Fruit fly (Drosophila melanogaster) whole organism, embryonic: ENCODE results near the gene Sprn.

Experiments used
- Abd-B ChIP-seq: fragments of 200-800 bp; sonication (Bioruptor generic); optimal IDR thresholded peaks from 2 replicates; lab custom pipeline; 2018; ENCODE audit warnings: missing biosample characterization, mild to moderate bottlenecking, missing genetic modification characterization, moderate library complexity
- Bdp1 ChIP-seq: fragments of 200-800 bp; sonication (Bioruptor generic); optimal IDR thresholded peaks from 3 replicates; lab custom pipeline; 2016; ENCODE audit warnings: missing biosample characterization, missing genetic modification characterization
- CG10274 ChIP-seq: fragments of 200-800 bp; sonication (Bioruptor generic); optimal IDR thresholded peaks from 3 replicates; lab custom pipeline; 2017; ENCODE audit warnings: missing biosample characterization, mild to moderate bottlenecking, missing genetic modification characterization
- CG10959 ChIP-seq: fragments of 200-800 bp; sonication (Bioruptor generic); IDR thresholded peaks from 2 replicates; pipeline ENCODE4 v1.3.6; 2022; ENCODE audit warnings: missing biosample characterization, missing genetic modification characterization
- CG10979 ChIP-seq: fragments of 200-800 bp; sonication (Bioruptor generic); optimal IDR thresholded peaks from 2 replicates; lab custom pipeline; 2018; ENCODE audit warnings: missing biosample characterization, mild to moderate bottlenecking, missing genetic modification characterization, moderate library complexity
- CG12219 ChIP-seq: fragments of 200-800 bp; sonication (Bioruptor generic); optimal IDR thresholded peaks from 3 replicates; lab custom pipeline; 2018; ENCODE audit warnings: missing biosample characterization, mild to moderate bottlenecking, missing genetic modification characterization
- CG12769 ChIP-seq: fragments of 200-800 bp; sonication (Bioruptor generic); optimal IDR thresholded peaks from 2 replicates; lab custom pipeline; 2019; ENCODE audit warnings: missing biosample characterization, mild to moderate bottlenecking, missing genetic modification characterization, moderate library complexity
- CG14050 ChIP-seq: fragments of 200-800 bp; sonication (Bioruptor generic); IDR thresholded peaks from 3 replicates; pipeline ENCODE4 v1.3.6; 2022; ENCODE audit warnings: missing biosample characterization, missing genetic modification characterization
- CG16779 ChIP-seq: fragments of 200-800 bp; sonication (Bioruptor generic); IDR thresholded peaks from 2 replicates; pipeline ENCODE4 v1.3.6; 2022; ENCODE audit warnings: missing biosample characterization, missing genetic modification characterization
- CG17568 ChIP-seq: fragments of 200-800 bp; sonication (Bioruptor generic); optimal IDR thresholded peaks from 2 replicates; lab custom pipeline; 2018; ENCODE audit warnings: missing biosample characterization, mild to moderate bottlenecking, missing genetic modification characterization, moderate library complexity
- CG17612 ChIP-seq: fragments of 200-800 bp; sonication (Bioruptor generic); IDR thresholded peaks from 2 replicates; pipeline ENCODE4 v1.3.6; 2022; ENCODE audit warnings: missing biosample characterization, missing genetic modification characterization
- CG1792 ChIP-seq: fragments of 200-800 bp; sonication (Bioruptor generic); optimal IDR thresholded peaks from 2 replicates; lab custom pipeline; 2016; ENCODE audit warnings: missing biosample characterization, missing genetic modification characterization
- CG18599 ChIP-seq: fragments of 200-800 bp; sonication (Bioruptor generic); optimal IDR thresholded peaks from 3 replicates; lab custom pipeline; 2017; ENCODE audit warnings: missing biosample characterization, missing genetic modification characterization, mild to moderate bottlenecking, moderate library complexity, missing genetic modification reagents
- CG2120 ChIP-seq: fragments of 200-800 bp; sonication (Bioruptor generic); optimal IDR thresholded peaks from 3 replicates; lab custom pipeline; 2016; ENCODE audit warnings: missing biosample characterization, missing genetic modification characterization
- CG2678 ChIP-seq: fragments of 200-800 bp; sonication (Bioruptor generic); optimal IDR thresholded peaks from 3 replicates; lab custom pipeline; 2019; ENCODE audit warnings: missing biosample characterization, mild to moderate bottlenecking, missing genetic modification characterization, moderate library complexity
- CG3281 ChIP-seq: fragments of 200-800 bp; sonication (Bioruptor generic); optimal IDR thresholded peaks from 3 replicates; lab custom pipeline; 2017; ENCODE audit warnings: missing biosample characterization, mild to moderate bottlenecking, missing genetic modification characterization
- CG33557 ChIP-seq: fragments of 200-800 bp; sonication (Bioruptor generic); optimal IDR thresholded peaks from 2 replicates; lab custom pipeline; 2019; ENCODE audit warnings: missing biosample characterization, mild to moderate bottlenecking, missing genetic modification characterization, moderate library complexity
- CG4707 ChIP-seq: fragments of 200-800 bp; sonication (Bioruptor generic); optimal IDR thresholded peaks from 2 replicates; lab custom pipeline; 2018; ENCODE audit warnings: missing biosample characterization, mild to moderate bottlenecking, missing genetic modification characterization, moderate library complexity
- CG6175 ChIP-seq: fragments of 200-800 bp; sonication (Bioruptor generic); IDR thresholded peaks from 3 replicates; pipeline ENCODE4 v1.3.6; 2022; ENCODE audit warnings: missing biosample characterization, missing genetic modification characterization
- CG7556 ChIP-seq: fragments of 200-800 bp; sonication (Bioruptor generic); optimal IDR thresholded peaks from 2 replicates; lab custom pipeline; 2017; ENCODE audit warnings: missing biosample characterization, mild to moderate bottlenecking, missing genetic modification characterization
- CG8290 ChIP-seq, 3 experiments: fragments of 200-800 bp; sonication (Bioruptor generic); optimal IDR thresholded peaks; 2 replicates each; lab custom pipeline; 2016 to 2019; ENCODE audit warnings: missing biosample characterization in 3 of 3, missing genetic modification characterization in 3 of 3, mild to moderate bottlenecking in 2 of 3, moderate library complexity in 1 of 3
- CG8478 ChIP-seq: fragments of >200 bp; optimal IDR thresholded peaks from 2 replicates; lab custom pipeline; 2018
- D19B ChIP-seq: fragments of 200-800 bp; sonication (Bioruptor generic); optimal IDR thresholded peaks from 2 replicates; lab custom pipeline; 2017; ENCODE audit warnings: missing biosample characterization, mild to moderate bottlenecking, missing genetic modification characterization
- Doc3 ChIP-seq: fragments of 200-800 bp; sonication (Bioruptor generic); IDR thresholded peaks from 3 replicates; pipeline ENCODE4 v1.3.6; 2022; ENCODE audit warnings: missing biosample characterization, missing genetic modification characterization; ENCODE audit not compliant: partially characterized antibody
- H2.0 ChIP-seq: fragments of 200-800 bp; sonication (Bioruptor generic); IDR thresholded peaks from 2 replicates; pipeline ENCODE4 v1.3.6; 2022; ENCODE audit warnings: missing biosample characterization, missing genetic modification characterization
- HLH4C ChIP-seq: fragments of 200-800 bp; sonication (Bioruptor generic); IDR thresholded peaks from 3 replicates; pipeline ENCODE4 v1.3.6; 2022; ENCODE audit warnings: missing biosample characterization, missing genetic modification characterization; ENCODE audit not compliant: partially characterized antibody
- HLH54F ChIP-seq: fragments of 200-800 bp; sonication (Bioruptor generic); optimal IDR thresholded peaks from 3 replicates; lab custom pipeline; 2016; ENCODE audit warnings: missing biosample characterization, missing genetic modification characterization
- Rfx ChIP-seq: fragments of 200-800 bp; sonication (Bioruptor generic); IDR thresholded peaks from 2 replicates; pipeline ENCODE4 v1.3.6; 2022; ENCODE audit warnings: missing biosample characterization, missing genetic modification characterization
- Rx ChIP-seq: fragments of 200-800 bp; sonication (Bioruptor generic); IDR thresholded peaks from 2 replicates; pipeline ENCODE4 v1.3.6; 2022; ENCODE audit warnings: missing biosample characterization, missing genetic modification characterization
- Sin3A ChIP-seq: fragments of >200 bp; optimal IDR thresholded peaks from 2 replicates; lab custom pipeline; 2018
- TFAM ChIP-seq: fragments of 200-800 bp; sonication (Bioruptor generic); optimal IDR thresholded peaks from 2 replicates; lab custom pipeline; 2017; ENCODE audit warnings: missing biosample characterization, missing genetic modification characterization, inconsistent platforms
- Trl ChIP-seq, 3 experiments: fragments of >200 bp in 2 of 3; fragments of 200-800 bp in 1 of 3; sonication (Bioruptor generic) in 1 of 3; optimal IDR thresholded peaks; 2 replicates in 1 of 3; 3 replicates in 2 of 3; lab custom pipeline; 2016 to 2017; ENCODE audit warnings: missing biosample characterization in 1 of 3, missing genetic modification characterization in 1 of 3
- bigmax ChIP-seq: fragments of 200-800 bp; sonication (Bioruptor generic); optimal IDR thresholded peaks from 2 replicates; lab custom pipeline; 2018; ENCODE audit warnings: missing biosample characterization, mild to moderate bottlenecking, missing genetic modification characterization
- crol ChIP-seq: fragments of 200-800 bp; sonication (Bioruptor generic); IDR thresholded peaks from 2 replicates; pipeline ENCODE4 v1.3.6; 2022; ENCODE audit warnings: missing biosample characterization, missing genetic modification characterization
- crp ChIP-seq, 2 experiments: fragments of 200-800 bp; sonication (Bioruptor generic); optimal IDR thresholded peaks; 2 replicates in 1 of 2; 3 replicates in 1 of 2; lab custom pipeline; 2017; ENCODE audit warnings: missing biosample characterization in 2 of 2, missing genetic modification characterization in 2 of 2, mild to moderate bottlenecking in 1 of 2, moderate library complexity in 1 of 2
- fd102C ChIP-seq: fragments of 200-800 bp; sonication (Bioruptor generic); optimal IDR thresholded peaks from 2 replicates; lab custom pipeline; 2018; ENCODE audit warnings: missing biosample characterization, mild to moderate bottlenecking, missing genetic modification characterization, moderate library complexity
- grau ChIP-seq: fragments of 200-800 bp; optimal IDR thresholded peaks from 3 replicates; lab custom pipeline; 2019; ENCODE audit warnings: missing biosample characterization, mild to moderate bottlenecking, missing genetic modification characterization, moderate library complexity
- insv ChIP-seq, 2 experiments: fragments of 200-800 bp; sonication (Bioruptor generic); optimal IDR thresholded peaks; 3 replicates each; lab custom pipeline; 2016 to 2018; ENCODE audit warnings: missing biosample characterization in 2 of 2, missing genetic modification characterization in 2 of 2
- kay ChIP-seq: fragments of 200-800 bp; sonication (Bioruptor generic); optimal IDR thresholded peaks from 2 replicates; lab custom pipeline; 2016; ENCODE audit warnings: missing biosample characterization, missing genetic modification characterization
- knrl ChIP-seq: fragments of 200-800 bp; sonication (Bioruptor generic); IDR thresholded peaks from 3 replicates; pipeline ENCODE4 v1.3.6; 2022; ENCODE audit warnings: missing biosample characterization, missing genetic modification characterization; ENCODE audit not compliant: partially characterized antibody
- lab ChIP-seq: fragments of 200-800 bp; sonication (Bioruptor generic); optimal IDR thresholded peaks from 3 replicates; lab custom pipeline; 2017; ENCODE audit warnings: missing biosample characterization, missing genetic modification characterization, mild to moderate bottlenecking, moderate library complexity, missing genetic modification reagents
- lilli ChIP-seq: fragments of 200-800 bp; sonication (Bioruptor generic); optimal IDR thresholded peaks from 3 replicates; lab custom pipeline; 2016; ENCODE audit warnings: missing biosample characterization, missing genetic modification characterization
- pho ChIP-seq: fragments of 200-800 bp; sonication (Bioruptor generic); optimal IDR thresholded peaks from 2 replicates; lab custom pipeline; 2016; ENCODE audit warnings: missing biosample characterization, missing genetic modification characterization
- row ChIP-seq: fragments of 200-800 bp; sonication (Bioruptor generic); IDR thresholded peaks from 3 replicates; pipeline ENCODE4 v1.3.6; 2022; ENCODE audit warnings: missing biosample characterization, missing genetic modification characterization
- slbo ChIP-seq: fragments of 200-800 bp; sonication (Bioruptor generic); IDR thresholded peaks from 2 replicates; pipeline ENCODE4 v1.3.6; 2022; ENCODE audit warnings: missing biosample characterization, missing genetic modification characterization
- sob ChIP-seq: fragments of 200-800 bp; sonication (Bioruptor generic); IDR thresholded peaks from 2 replicates; pipeline ENCODE4 v1.3.6; 2022; ENCODE audit warnings: missing biosample characterization, missing genetic modification characterization
- tap ChIP-seq: fragments of 200-800 bp; optimal IDR thresholded peaks from 3 replicates; lab custom pipeline; 2019; ENCODE audit warnings: missing biosample characterization, mild to moderate bottlenecking, missing genetic modification characterization, moderate library complexity
- usp ChIP-seq: fragments of >200 bp; optimal IDR thresholded peaks from 2 replicates; lab custom pipeline; 2017; ENCODE audit warnings: missing biosample characterization, missing genetic modification characterization
- vnd ChIP-seq: fragments of 200-800 bp; sonication (Bioruptor generic); IDR thresholded peaks from 3 replicates; pipeline ENCODE4 v1.3.6; 2022; ENCODE audit warnings: missing biosample characterization, missing genetic modification characterization; ENCODE audit not compliant: partially characterized antibody
- wdn ChIP-seq: fragments of 200-800 bp; sonication (Bioruptor generic); IDR thresholded peaks from 2 replicates; pipeline ENCODE4 v1.3.6; 2022; ENCODE audit warnings: missing biosample characterization, missing genetic modification characterization
- zfh2 ChIP-seq: fragments of 200-800 bp; sonication (Bioruptor generic); optimal IDR thresholded peaks from 2 replicates; lab custom pipeline; 2016; ENCODE audit warnings: missing biosample characterization, missing genetic modification characterization

Sprn gene

DNA sequence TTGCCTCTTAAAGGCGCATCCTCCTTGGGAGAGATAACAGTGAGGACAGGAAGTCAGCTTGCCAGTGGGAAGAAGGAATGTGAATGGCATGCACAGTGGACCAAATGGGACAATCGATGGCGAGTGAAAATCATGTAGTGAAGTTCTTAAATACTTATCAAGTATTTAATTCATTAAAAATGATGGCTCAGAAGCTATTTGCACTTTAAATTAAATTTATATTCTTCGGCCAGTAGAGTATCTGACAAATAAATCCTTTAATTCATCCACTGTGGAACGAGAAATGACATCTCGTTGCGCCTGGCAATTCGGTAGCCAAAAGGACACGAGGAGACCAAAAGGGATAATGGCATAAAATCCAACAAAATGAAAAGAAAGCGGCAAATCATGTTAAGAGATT is 9.6 kb upstream of the Sprn start:
- peak; percentile 20 for TF ChIP-seq CG7556 (GFP tag; lab: Kevin White, UChicago)
- TF ChIP-seq lilli (GFP tag; lab: Kevin White, UChicago): no peak
- TF ChIP-seq CG14050: no peak
- 0 out of 2 replicates have a peak, but pooled peaks have one; percentile 11 for TF ChIP-seq CG10959
- no peak for TF ChIP-seq CG6175 (GFP tag; lab: Robert Waterston, UW)
- no peak for TF ChIP-seq CG10274
- no peak for TF ChIP-seq Sin3A (lab: Kevin White, UChicago)
- TF ChIP-seq CG12769: peak; percentile 51
- no peak for TF ChIP-seq CG4707 (GFP tag; lab: Kevin White, UChicago)
- no peak for TF ChIP-seq D19B
- TF ChIP-seq Doc3 (GFP tag; lab: Robert Waterston, UW): no peak
- no peak for TF ChIP-seq Rx (GFP tag; lab: Robert Waterston, UW)
- peak; percentile 39 for TF ChIP-seq lab (GFP tag; lab: Kevin White, UChicago)
- TF ChIP-seq HLH54F (GFP tag; lab: Kevin White, UChicago): no peak
- TF ChIP-seq CG18599: peak; percentile 55
- TF ChIP-seq Bdp1 (GFP tag; lab: Kevin White, UChicago): no peak
- no peak for TF ChIP-seq zfh2 (GFP tag; lab: Kevin White, UChicago)
- no peak for TF ChIP-seq tap (tag; lab: Kevin White, UChicago)
- TF ChIP-seq pho (GFP tag; lab: Kevin White, UChicago): no peak
- no peak for TF ChIP-seq fd102C (GFP tag; lab: Kevin White, UChicago)
- no peak for TF ChIP-seq CG8478 (lab: Kevin White, UChicago)
- TF ChIP-seq bigmax: no peak
- TF ChIP-seq CG2678 (tag; lab: Kevin White, UChicago): peak; percentile 44
- peak; percentile 58 for TF ChIP-seq CG2120
- TF ChIP-seq CG10979 (tag; lab: Kevin White, UChicago): no peak
- TF ChIP-seq CG8290 (GFP tag; optimal IDR thresholded peaks at IDR 0.05; lab: Kevin White, UChicago): no peak
- TF ChIP-seq CG8290 (tag; optimal IDR thresholded peaks at IDR 0.05; lab: Kevin White, UChicago): peak in 1 of 2 experiments; percentile 42
- TF ChIP-seq vnd: no peak
- peak; percentile 2 for TF ChIP-seq CG3281 (GFP tag; lab: Kevin White, UChicago)
- TF ChIP-seq Rfx (GFP tag; lab: Robert Waterston, UW): peak; percentile 39; the same call in 1 of the 2 replicates
- no peak for TF ChIP-seq TFAM (GFP tag; lab: Kevin White, UChicago)
- no peak for TF ChIP-seq usp (GFP tag; lab: Kevin White, UChicago)
- TF ChIP-seq grau: peak; percentile 24
- TF ChIP-seq knrl (GFP tag; lab: Robert Waterston, UW): no peak
- no peak for TF ChIP-seq CG17612 (GFP tag; lab: Robert Waterston, UW)
- TF ChIP-seq CG17568 (GFP tag; lab: Kevin White, UChicago): no peak
- TF ChIP-seq HLH4C (GFP tag; lab: Robert Waterston, UW): no peak
- no peak for TF ChIP-seq wdn (GFP tag; lab: Robert Waterston, UW)
- peak; percentile 55 for TF ChIP-seq slbo (GFP tag; lab: Robert Waterston, UW)
- TF ChIP-seq Trl (optimal IDR thresholded peaks at IDR 0.05; lab: Kevin White, UChicago): no peak
- TF ChIP-seq Trl (GFP tag; optimal IDR thresholded peaks at IDR 0.05; lab: Kevin White, UChicago): no peak
- TF ChIP-seq H2.0 (GFP tag; lab: Robert Waterston, UW): no peak
- no peak for TF ChIP-seq crol (GFP tag; lab: Robert Waterston, UW)
- no peak for TF ChIP-seq CG12219 (GFP tag; lab: Kevin White, UChicago)
- no peak for TF ChIP-seq crp (GFP tag; optimal IDR thresholded peaks at IDR 0.05; lab: Kevin White, UChicago)
- no peak for TF ChIP-seq insv (GFP tag; optimal IDR thresholded peaks at IDR 0.05; lab: Kevin White, UChicago)
- no peak for TF ChIP-seq CG33557 (GFP tag; lab: Kevin White, UChicago)
- no peak for TF ChIP-seq CG1792
- TF ChIP-seq kay (GFP tag; lab: Kevin White, UChicago): no peak
- TF ChIP-seq CG16779 (GFP tag; lab: Robert Waterston, UW): no peak
- TF ChIP-seq Abd-B (GFP tag; lab: Kevin White, UChicago): no peak
- TF ChIP-seq row (GFP tag; lab: Robert Waterston, UW): peak; percentile 33; the same call in 2 of the 3 replicates
- no peak for TF ChIP-seq sob
